Fruit fly (Drosophila melanogaster) whole organism, embryonic: ENCODE measurements around the gene Mst36Fb.

Experiments
- Aef1 ChIP-seq: fragments of 200-800 bp; sonication (Bioruptor generic); IDR thresholded peaks from 3 replicates; pipeline ENCODE4 v1.3.6; 2022; ENCODE audit warnings: missing biosample characterization, missing genetic modification characterization
- Blimp-1 ChIP-seq: fragments of 200-800 bp; sonication (Bioruptor generic); optimal IDR thresholded peaks from 3 replicates; lab custom pipeline; 2018; ENCODE audit warnings: missing biosample characterization, missing genetic modification characterization, mild to moderate bottlenecking, moderate library complexity, missing genetic modification reagents
- C15 ChIP-seq: fragments of 200-800 bp; sonication (Bioruptor generic); IDR thresholded peaks from 3 replicates; pipeline ENCODE4 v1.3.6; 2022; ENCODE audit warnings: missing biosample characterization, missing genetic modification characterization
- CG10366 ChIP-seq: fragments of 200-800 bp; sonication (Bioruptor generic); IDR thresholded peaks from 2 replicates; pipeline ENCODE4 v1.3.6; 2022; ENCODE audit warnings: missing biosample characterization, missing genetic modification characterization
- CG11093 ChIP-seq: fragments of 200-800 bp; sonication (Bioruptor generic); IDR thresholded peaks from 3 replicates; pipeline ENCODE4 v1.3.6; 2022; ENCODE audit warnings: missing biosample characterization, missing genetic modification characterization
- CG11695 ChIP-seq: fragments of 200-800 bp; sonication (Bioruptor generic); IDR thresholded peaks from 3 replicates; pipeline ENCODE4 v1.3.6; 2022; ENCODE audit warnings: missing biosample characterization, missing genetic modification characterization
- CG1233 ChIP-seq: fragments of 200-800 bp; sonication (Bioruptor generic); optimal IDR thresholded peaks from 4 replicates; lab custom pipeline; 2018; ENCODE audit warnings: missing biosample characterization, mild to moderate bottlenecking, missing genetic modification characterization
- CG13287 ChIP-seq: fragments of 200-800 bp; sonication (Bioruptor generic); IDR thresholded peaks from 2 replicates; pipeline ENCODE4 v1.3.6; 2022; ENCODE audit warnings: missing biosample characterization, missing genetic modification characterization; ENCODE audit not compliant: partially characterized antibody
- CG13424 ChIP-seq: fragments of 200-800 bp; sonication (Bioruptor generic); optimal IDR thresholded peaks from 2 replicates; lab custom pipeline; 2019; ENCODE audit warnings: missing biosample characterization, mild to moderate bottlenecking, missing genetic modification characterization, moderate library complexity
- CG13775 ChIP-seq: fragments of 200-800 bp; sonication (Bioruptor generic); optimal IDR thresholded peaks from 3 replicates; lab custom pipeline; 2017; ENCODE audit warnings: missing biosample characterization, mild to moderate bottlenecking, missing genetic modification characterization
- CG14860 ChIP-seq: fragments of 200-800 bp; sonication (Bioruptor generic); IDR thresholded peaks from 3 replicates; pipeline ENCODE4 v1.3.6; 2022; ENCODE audit warnings: missing biosample characterization, missing genetic modification characterization; ENCODE audit not compliant: partially characterized antibody
- CG1647 ChIP-seq: fragments of 200-800 bp; sonication (Bioruptor generic); optimal IDR thresholded peaks from 3 replicates; lab custom pipeline; 2016; ENCODE audit warnings: missing biosample characterization, missing genetic modification characterization
- CG17328 ChIP-seq: fragments of 200-800 bp; sonication (Bioruptor generic); IDR thresholded peaks from 2 replicates; pipeline ENCODE4 v1.3.6; 2022; ENCODE audit warnings: missing biosample characterization, missing genetic modification characterization
- CG18619 ChIP-seq: fragments of 200-800 bp; sonication (Bioruptor generic); optimal IDR thresholded peaks from 3 replicates; lab custom pipeline; 2017; ENCODE audit warnings: missing biosample characterization, mild to moderate bottlenecking, missing genetic modification characterization
- CG18764 ChIP-seq: fragments of 200-800 bp; sonication (Bioruptor generic); optimal IDR thresholded peaks from 3 replicates; lab custom pipeline; 2016; ENCODE audit warnings: missing biosample characterization, missing genetic modification characterization
- CG31224 ChIP-seq: fragments of 200-800 bp; sonication (Bioruptor generic); IDR thresholded peaks from 2 replicates; pipeline ENCODE4 v1.3.6; 2022; ENCODE audit warnings: missing biosample characterization, missing genetic modification characterization
- CG7928 ChIP-seq: fragments of 200-800 bp; sonication (Bioruptor generic); optimal IDR thresholded peaks from 2 replicates; lab custom pipeline; 2017; ENCODE audit warnings: missing biosample characterization, mild to moderate bottlenecking, missing genetic modification characterization
- Camta ChIP-seq: fragments of 200-800 bp; sonication (Bioruptor generic); optimal IDR thresholded peaks from 2 replicates; lab custom pipeline; 2016; ENCODE audit warnings: missing biosample characterization, missing genetic modification characterization
- Dek ChIP-seq: fragments of 200-800 bp; sonication (Bioruptor generic); optimal IDR thresholded peaks from 3 replicates; lab custom pipeline; 2019; ENCODE audit warnings: missing biosample characterization, mild to moderate bottlenecking, missing genetic modification characterization, moderate library complexity
- Dip3 ChIP-seq: fragments of 200-800 bp; sonication (Bioruptor generic); optimal IDR thresholded peaks from 3 replicates; lab custom pipeline; 2016; ENCODE audit warnings: missing biosample characterization, missing genetic modification characterization
- Dp ChIP-seq: fragments of 200-800 bp; sonication (Bioruptor generic); optimal IDR thresholded peaks from 2 replicates; lab custom pipeline; 2018; ENCODE audit warnings: missing biosample characterization, mild to moderate bottlenecking, missing genetic modification characterization, moderate library complexity
- Jarid2 ChIP-seq: fragments of 200-800 bp; sonication (Bioruptor generic); optimal IDR thresholded peaks from 3 replicates; lab custom pipeline; 2017; ENCODE audit warnings: mild to moderate bottlenecking, missing biosample characterization, missing genetic modification reagents, missing genetic modification characterization
- Mad ChIP-seq: fragments of 200-800 bp; sonication (Bioruptor generic); optimal IDR thresholded peaks from 2 replicates; lab custom pipeline; 2016; ENCODE audit warnings: missing biosample characterization, missing genetic modification characterization
- Max ChIP-seq: fragments of 200-800 bp; sonication (Bioruptor generic); optimal IDR thresholded peaks from 2 replicates; lab custom pipeline; 2016; ENCODE audit warnings: missing biosample characterization, mild to moderate bottlenecking, missing genetic modification characterization
- Mrtf ChIP-seq: fragments of 200-800 bp; sonication (Bioruptor generic); IDR thresholded peaks from 3 replicates; pipeline ENCODE4 v1.3.6; 2022; ENCODE audit warnings: missing biosample characterization, missing genetic modification characterization
- Scr ChIP-seq: fragments of 200-800 bp; sonication (Bioruptor generic); IDR thresholded peaks from 2 replicates; pipeline ENCODE4 v1.3.6; 2022; ENCODE audit warnings: missing biosample characterization, missing genetic modification characterization; ENCODE audit not compliant: partially characterized antibody
- Sox102F ChIP-seq: fragments of 200-800 bp; sonication (Bioruptor generic); optimal IDR thresholded peaks from 2 replicates; lab custom pipeline; 2018; ENCODE audit warnings: missing biosample characterization, mild to moderate bottlenecking, missing genetic modification characterization, moderate library complexity
- ac ChIP-seq: fragments of 200-800 bp; sonication (Bioruptor generic); optimal IDR thresholded peaks from 3 replicates; lab custom pipeline; 2017; ENCODE audit warnings: missing biosample characterization, mild to moderate bottlenecking, missing genetic modification characterization
- amos ChIP-seq: fragments of 200-800 bp; sonication (Bioruptor generic); IDR thresholded peaks from 2 replicates; pipeline ENCODE4 v1.3.6; 2022; ENCODE audit warnings: missing biosample characterization, missing genetic modification characterization; ENCODE audit not compliant: partially characterized antibody
- ash1 ChIP-seq: fragments of 200-800 bp; sonication (Bioruptor generic); optimal IDR thresholded peaks from 2 replicates; lab custom pipeline; 2018; ENCODE audit warnings: missing biosample characterization, mild to moderate bottlenecking, missing genetic modification characterization
- bigmax ChIP-seq: fragments of 200-800 bp; sonication (Bioruptor generic); optimal IDR thresholded peaks from 2 replicates; lab custom pipeline; 2018; ENCODE audit warnings: missing biosample characterization, mild to moderate bottlenecking, missing genetic modification characterization
- btn ChIP-seq: fragments of 200-800 bp; sonication (Bioruptor generic); optimal IDR thresholded peaks from 2 replicates; lab custom pipeline; 2016; ENCODE audit warnings: missing biosample characterization, missing genetic modification characterization
- danr ChIP-seq: fragments of 200-800 bp; sonication (Bioruptor generic); IDR thresholded peaks from 2 replicates; pipeline ENCODE4 v1.3.6; 2022; ENCODE audit warnings: missing biosample characterization, missing genetic modification characterization
- dati ChIP-seq: fragments of 200-800 bp; sonication (Bioruptor generic); IDR thresholded peaks from 2 replicates; pipeline ENCODE4 v1.3.6; 2022; ENCODE audit warnings: missing biosample characterization, missing genetic modification characterization
- dimm ChIP-seq: fragments of 200-800 bp; sonication (Bioruptor generic); IDR thresholded peaks from 2 replicates; pipeline ENCODE4 v1.3.6; 2022; ENCODE audit warnings: missing biosample characterization, missing genetic modification characterization
- ems ChIP-seq: fragments of 200-800 bp; sonication (Bioruptor generic); optimal IDR thresholded peaks from 3 replicates; lab custom pipeline; 2016; ENCODE audit warnings: missing biosample characterization, missing genetic modification characterization
- eyg ChIP-seq: fragments of 200-800 bp; sonication (Bioruptor generic); optimal IDR thresholded peaks from 3 replicates; lab custom pipeline; 2016; ENCODE audit warnings: missing biosample characterization, missing genetic modification characterization
- gcm2 ChIP-seq: fragments of 200-800 bp; sonication (Bioruptor generic); optimal IDR thresholded peaks from 2 replicates; lab custom pipeline; 2016; ENCODE audit warnings: missing biosample characterization, missing genetic modification characterization
- gro ChIP-seq: fragments of 200-800 bp; sonication (Bioruptor generic); optimal IDR thresholded peaks from 2 replicates; lab custom pipeline; 2016; ENCODE audit warnings: missing biosample characterization, missing genetic modification characterization
- lbe ChIP-seq: fragments of 200-800 bp; sonication (Bioruptor generic); optimal IDR thresholded peaks from 2 replicates; lab custom pipeline; 2016; ENCODE audit warnings: missing biosample characterization, mild to moderate bottlenecking, missing genetic modification characterization
- lilli ChIP-seq: fragments of 200-800 bp; sonication (Bioruptor generic); optimal IDR thresholded peaks from 3 replicates; lab custom pipeline; 2016; ENCODE audit warnings: missing biosample characterization, missing genetic modification characterization
- nerfin-2 ChIP-seq: fragments of 200-800 bp; sonication (Bioruptor generic); IDR thresholded peaks from 2 replicates; pipeline ENCODE4 v1.3.6; 2022; ENCODE audit warnings: missing biosample characterization, missing genetic modification characterization; ENCODE audit not compliant: partially characterized antibody
- psq ChIP-seq: fragments of 200-800 bp; sonication (Bioruptor generic); optimal IDR thresholded peaks from 2 replicates; lab custom pipeline; 2017; ENCODE audit warnings: missing biosample characterization, missing genetic modification characterization
- repo ChIP-seq: fragments of 200-800 bp; sonication (Bioruptor generic); optimal IDR thresholded peaks from 2 replicates; lab custom pipeline; 2016; ENCODE audit warnings: missing biosample characterization, missing genetic modification characterization
- sna ChIP-seq: fragments of 200-800 bp; sonication (Bioruptor generic); IDR thresholded peaks from 2 replicates; pipeline ENCODE4 v1.3.6; 2022; ENCODE audit warnings: missing biosample characterization, missing genetic modification characterization; ENCODE audit not compliant: partially characterized antibody
- sob ChIP-seq: fragments of 200-800 bp; sonication (Bioruptor generic); IDR thresholded peaks from 2 replicates; pipeline ENCODE4 v1.3.6; 2022; ENCODE audit warnings: missing biosample characterization, missing genetic modification characterization
- sr ChIP-seq: fragments of 200-800 bp; sonication (Bioruptor generic); IDR thresholded peaks from 3 replicates; pipeline ENCODE4 v1.3.6; 2022; ENCODE audit warnings: missing biosample characterization, missing genetic modification characterization
- twi ChIP-seq: fragments of 200-800 bp; optimal IDR thresholded peaks from 2 replicates; lab custom pipeline; 2019; ENCODE audit warnings: missing biosample characterization, mild to moderate bottlenecking, missing genetic modification characterization, moderate library complexity
- tx ChIP-seq: fragments of 200-800 bp; sonication (Bioruptor generic); optimal IDR thresholded peaks from 2 replicates; lab custom pipeline; 2016; ENCODE audit warnings: missing biosample characterization, missing genetic modification characterization
- unc-4 ChIP-seq: fragments of 200-800 bp; sonication (Bioruptor generic); IDR thresholded peaks from 2 replicates; pipeline ENCODE4 v1.3.6; 2022; ENCODE audit warnings: missing biosample characterization, missing genetic modification characterization; ENCODE audit not compliant: partially characterized antibody
- usp ChIP-seq: fragments of >200 bp; optimal IDR thresholded peaks from 2 replicates; lab custom pipeline; 2017; ENCODE audit warnings: missing biosample characterization, missing genetic modification characterization

Mst36Fb gene

dm6 chr2L:18653328-18653675 is 21.6 kb downstream of the Mst36Fb start (continued):
- no peak for TF ChIP-seq ac (GFP tag; lab: Kevin White, UChicago)
- peak; percentile 43; the same call in 1 of the 2 replicates for TF ChIP-seq dati (GFP tag; lab: Robert Waterston, UW)
- TF ChIP-seq ems = peak; percentile 47
- peak; percentile 17 for TF ChIP-seq repo
- TF ChIP-seq usp = no peak
- TF ChIP-seq Scr (GFP tag; lab: Robert Waterston, UW) = no peak
- no peak for TF ChIP-seq sr (GFP tag; lab: Robert Waterston, UW)
- no peak for TF ChIP-seq Dip3 (GFP tag; lab: Kevin White, UChicago)
- peak; percentile 47 for TF ChIP-seq lilli (GFP tag; lab: Kevin White, UChicago)
- peak; percentile 61 for TF ChIP-seq twi (tag; lab: Kevin White, UChicago)
- no peak for TF ChIP-seq CG14860
- TF ChIP-seq CG17328 = peak; percentile 76
- TF ChIP-seq CG13287 = no peak
- peak; percentile 65 for TF ChIP-seq Sox102F
- peak; percentile 56 for TF ChIP-seq Camta (GFP tag; lab: Kevin White, UChicago)
- peak; percentile 26 for TF ChIP-seq gro
- TF ChIP-seq Jarid2 (GFP tag; lab: Kevin White, UChicago) = no peak
- peak; percentile 45; the same call in 1 of the 3 replicates for TF ChIP-seq Mrtf (GFP tag; lab: Robert Waterston, UW)
- TF ChIP-seq dimm (GFP tag; lab: Robert Waterston, UW) = peak; percentile 27; the same call in 1 of the 2 replicates
- TF ChIP-seq gcm2 (GFP tag; lab: Kevin White, UChicago) = no peak
- TF ChIP-seq Max = peak; percentile 66
- TF ChIP-seq CG13775 (GFP tag; lab: Kevin White, UChicago) = no peak
- no peak for TF ChIP-seq Aef1 (GFP tag; lab: Robert Waterston, UW)
- TF ChIP-seq amos (GFP tag; lab: Robert Waterston, UW) = no peak
- peak; percentile 23 for TF ChIP-seq Mad (GFP tag; lab: Kevin White, UChicago)
- TF ChIP-seq CG10366 = peak; percentile 66
- no peak for TF ChIP-seq C15 (GFP tag; lab: Robert Waterston, UW)
- TF ChIP-seq CG1233 = peak; percentile 71
- peak; percentile 78 for TF ChIP-seq CG1647 (GFP tag; lab: Kevin White, UChicago)
- TF ChIP-seq CG18619 (GFP tag; lab: Kevin White, UChicago) = peak; percentile 38
- TF ChIP-seq CG31224 (GFP tag; lab: Robert Waterston, UW) = peak; percentile 61
- TF ChIP-seq nerfin-2 (GFP tag; lab: Robert Waterston, UW) = no peak
- TF ChIP-seq tx (GFP tag; lab: Kevin White, UChicago) = no peak
- peak; percentile 79 for TF ChIP-seq btn (GFP tag; lab: Kevin White, UChicago)
- no peak; the same call in 1 of the 2 replicates for TF ChIP-seq danr (GFP tag; lab: Robert Waterston, UW)
- TF ChIP-seq sna (GFP tag; lab: Robert Waterston, UW) = no peak
- no peak for TF ChIP-seq unc-4 (GFP tag; lab: Robert Waterston, UW)
- TF ChIP-seq bigmax (GFP tag; lab: Kevin White, UChicago) = no peak
- TF ChIP-seq Dp (GFP tag; lab: Kevin White, UChicago) = no peak
- TF ChIP-seq ash1 (GFP tag; lab: Kevin White, UChicago) = no peak
- TF ChIP-seq lbe (GFP tag; lab: Kevin White, UChicago) = peak; percentile 92
- no peak for TF ChIP-seq CG7928 (GFP tag; lab: Kevin White, UChicago)
- TF ChIP-seq Blimp-1 = peak; percentile 86
- peak; percentile 63 for TF ChIP-seq CG18764 (GFP tag; lab: Kevin White, UChicago)
- peak; percentile 15 for TF ChIP-seq psq
- TF ChIP-seq eyg (GFP tag; lab: Kevin White, UChicago) = peak; percentile 28
- peak; percentile 71 for TF ChIP-seq CG11093 (GFP tag; lab: Robert Waterston, UW)
- TF ChIP-seq Dek = no peak
- TF ChIP-seq CG11695 (GFP tag; lab: Robert Waterston, UW) = peak; percentile 58; the same call in 1 of the 3 replicates
- peak; percentile 75 for TF ChIP-seq sob (GFP tag; lab: Robert Waterston, UW)
- TF ChIP-seq CG13424 (tag; lab: Kevin White, UChicago) = peak; percentile 39
